Worm (Caenorhabditis elegans): ENCODE measurements around the gene sra-39.

DNA sequence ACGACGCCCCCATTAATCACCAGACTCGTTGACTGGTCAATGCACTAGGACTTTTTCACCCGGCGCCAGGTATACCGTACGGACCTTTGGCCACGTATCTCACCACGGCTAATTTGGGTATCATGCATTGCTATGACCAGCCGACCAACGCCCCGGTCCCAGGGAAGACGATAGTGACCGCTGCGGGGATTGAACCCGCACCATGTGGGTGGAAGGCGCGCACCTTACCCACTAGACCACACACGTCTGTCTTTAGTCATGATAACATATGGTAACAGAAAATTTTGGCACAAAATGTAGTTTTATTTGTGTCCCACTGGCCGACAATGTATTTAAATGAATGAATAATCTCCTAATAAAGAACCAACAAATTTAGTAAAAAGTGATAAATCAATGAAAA is 17.0 kb downstream of the sra-39 start:
- TF ChIP-seq vab-7 (GFP tag; IDR thresholded peaks at IDR 0.05) (no peak), daf-16 (GFP tag; optimal IDR thresholded peaks at IDR 0.05) (no peak), daf-16 (tag; optimal IDR thresholded peaks at IDR 0.05) (no peak), aly-2 (tag; optimal IDR thresholded peaks at IDR 0.05) (no peak)

Measured in whole organism, L4 larva.